Worm (Caenorhabditis elegans): Measurements from ENCODE around the gene pho-14.

- TF ChIP-seq unc-42 (tag; optimal IDR thresholded peaks at IDR 0.05) (no peak), odd-2 (tag; optimal IDR thresholded peaks at IDR 0.05) (no peak), fkh-10 (GFP tag; optimal IDR thresholded peaks at IDR 0.05) (no peak), lin-11 (tag; optimal IDR thresholded peaks at IDR 0.05) (no peak), rnt-1 (tag; optimal IDR thresholded peaks at IDR 0.05) (no peak)
Measured at ce11 chrII:1056844-1057243, 43.8 kb downstream of the pho-14 start.
